Fruit fly (Drosophila melanogaster): ENCODE measurements around the gene CG15865.

DNA sequence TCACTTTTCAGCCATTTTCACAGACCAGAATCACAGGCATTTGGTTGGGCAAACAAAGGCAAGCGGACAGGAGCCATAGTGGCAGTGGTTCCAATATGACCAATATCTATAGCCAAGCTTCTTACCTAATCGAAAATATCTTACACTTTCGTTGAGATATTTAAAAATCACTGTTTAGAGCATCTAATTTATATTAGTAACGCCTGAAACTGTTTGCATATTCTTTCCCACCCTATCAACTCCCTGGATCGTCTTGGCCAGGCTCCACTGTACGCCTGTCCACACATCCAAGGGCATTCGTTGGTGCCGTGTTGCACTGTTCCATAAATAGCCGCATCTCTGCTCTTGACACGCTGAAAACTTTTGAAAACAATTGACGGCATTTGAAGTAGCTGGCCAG is 26.2 kb upstream of the CG15865 start:
- TF ChIP-seq OdsH (GFP tag; optimal IDR thresholded peaks at IDR 0.05) (peak; percentile 15), CG8319 (GFP tag; optimal IDR thresholded peaks at IDR 0.05) (no peak), dsx (GFP tag; optimal IDR thresholded peaks at IDR 0.05; ENCODE audit: poor library complexity, severe bottlenecking) (no peak), Ets21C (GFP tag; optimal IDR thresholded peaks at IDR 0.05) (no peak), Smox (GFP tag; optimal IDR thresholded peaks at IDR 0.05) (no peak), CG4318 (GFP tag; optimal IDR thresholded peaks at IDR 0.05) (no peak), Sox14 (GFP tag; optimal IDR thresholded peaks at IDR 0.05) (peak; percentile 33), Blimp-1 (GFP tag; optimal IDR thresholded peaks at IDR 0.05) (no peak), svp (GFP tag) (no peak), Sox102F (GFP tag; optimal IDR thresholded peaks at IDR 0.05) (no peak)
